Fruit fly (Drosophila melanogaster): ENCODE results near the gene colt.

The colt gene

dm6 chr2L:2754437-2755322 lies 15.2 kb downstream of the colt start (continued):
- TF ChIP-seq CG7271 (tag; optimal IDR thresholded peaks at IDR 0.05) (peak; percentile 28), MTF-1 (GFP tag; optimal IDR thresholded peaks at IDR 0.05; ENCODE audit: borderline replicate concordance) (peak; percentile 82), CG17359 (tag; optimal IDR thresholded peaks at IDR 0.05) (peak; percentile 88), Drgx (GFP tag; IDR thresholded peaks at IDR 0.05) (no peak), TFAM (GFP tag; optimal IDR thresholded peaks at IDR 0.05) (peak; percentile 65), dati (GFP tag; IDR thresholded peaks at IDR 0.05) (no peak), Hr3 (GFP tag; optimal IDR thresholded peaks at IDR 0.05) (peak; percentile 50), chif (GFP tag; optimal IDR thresholded peaks at IDR 0.05) (peak; percentile 29 to 73), CG15514 (GFP tag; optimal IDR thresholded peaks at IDR 0.05) (peak; percentile 75), Mrtf (GFP tag; IDR thresholded peaks at IDR 0.05) (no peak), Meics (GFP tag; optimal IDR thresholded peaks at IDR 0.05) (peak; percentile 91), CG1233 (GFP tag; optimal IDR thresholded peaks at IDR 0.05) (peak; percentile 83), Dp (GFP tag; optimal IDR thresholded peaks at IDR 0.05) (no peak), CG5245 (GFP tag; optimal IDR thresholded peaks at IDR 0.05) (peak; percentile 53), CG2120 (GFP tag; optimal IDR thresholded peaks at IDR 0.05) (peak; percentile 88), Sox100B (GFP tag; optimal IDR thresholded peaks at IDR 0.05) (peak; percentile 91), Adf1 (GFP tag; IDR thresholded peaks at IDR 0.05) (no peak), CG2875 (GFP tag; optimal IDR thresholded peaks at IDR 0.05) (peak; percentile 76), Dbx (GFP tag; IDR thresholded peaks at IDR 0.05) (no peak), Rx (GFP tag; IDR thresholded peaks at IDR 0.05) (no peak), CG1602 (GFP tag; optimal IDR thresholded peaks at IDR 0.05) (peak; percentile 10), tio (GFP tag; optimal IDR thresholded peaks at IDR 0.05) (peak; percentile 59), fd102C (GFP tag; optimal IDR thresholded peaks at IDR 0.05) (no peak), sima (GFP tag; optimal IDR thresholded peaks at IDR 0.05) (peak; percentile 75), h (optimal IDR thresholded peaks at IDR 0.05) (no peak), exex (tag; optimal IDR thresholded peaks at IDR 0.05) (peak; percentile 34), CG13624 (GFP tag; optimal IDR thresholded peaks at IDR 0.05) (peak; percentile 82), CG4424 (GFP tag; optimal IDR thresholded peaks at IDR 0.05) (peak; percentile 79), CG3838 (GFP tag; optimal IDR thresholded peaks at IDR 0.05) (no peak), CG3847 (GFP tag; IDR thresholded peaks at IDR 0.05) (no peak), fd96Cb (tag; optimal IDR thresholded peaks at IDR 0.05) (peak; percentile 61), Chrac-16 (GFP tag; optimal IDR thresholded peaks at IDR 0.05) (peak; percentile 10), Xrp1 (GFP tag; IDR thresholded peaks at IDR 0.05) (no peak), Ptx1 (GFP tag; IDR thresholded peaks at IDR 0.05) (no peak), da (GFP tag; optimal IDR thresholded peaks at IDR 0.05) (peak; percentile 72), CG17385 (GFP tag; optimal IDR thresholded peaks at IDR 0.05) (peak; percentile 77), disco-r (GFP tag; optimal IDR thresholded peaks at IDR 0.05) (peak; percentile 74), Fer1 (GFP tag; optimal IDR thresholded peaks at IDR 0.05) (peak; percentile 86), Dad (GFP tag; optimal IDR thresholded peaks at IDR 0.05) (peak; percentile 73), Sry-β (GFP tag; optimal IDR thresholded peaks at IDR 0.05) (peak; percentile 56), bsh (GFP tag; optimal IDR thresholded peaks at IDR 0.05) (peak; percentile 79 to 84), CG11247 (GFP tag; IDR thresholded peaks at IDR 0.05) (no peak), ind (GFP tag; optimal IDR thresholded peaks at IDR 0.05) (peak; percentile 81), Deaf1 (tag; optimal IDR thresholded peaks at IDR 0.05) (peak; percentile 50), CG12104 (GFP tag; optimal IDR thresholded peaks at IDR 0.05) (peak; percentile 80), wor (GFP tag; IDR thresholded peaks at IDR 0.05) (no peak), CG2199 (GFP tag; IDR thresholded peaks at IDR 0.05) (no peak), nau (GFP tag; optimal IDR thresholded peaks at IDR 0.05) (peak; percentile 87), pzg (GFP tag; optimal IDR thresholded peaks at IDR 0.05) (no peak), CG10366 (GFP tag; IDR thresholded peaks at IDR 0.05) (no peak)
